Worm (Caenorhabditis elegans) whole organism, early embryonic: ENCODE results near the gene ttc-39B.

Experiments
- aly-1 ChIP-seq: sonication (generic microtip); optimal IDR thresholded peaks from 2 replicates; lab custom pipeline; 2016; ENCODE audit warnings: missing genetic modification characterization, missing compliant biosample characterization
- ama-1 ChIP-seq: fragments of 150-350 bp; optimal IDR thresholded peaks from 2 replicates; lab custom pipeline; 2014
- ceh-36 ChIP-seq: sonication (generic microtip); optimal IDR thresholded peaks from 2 replicates; lab custom pipeline; 2016; ENCODE audit warnings: missing genetic modification characterization, inconsistent platforms, missing compliant biosample characterization
- ets-7 ChIP-seq: sonication (generic microtip); optimal IDR thresholded peaks from 2 replicates; lab custom pipeline; 2016; ENCODE audit warnings: missing genotype, missing genetic modification characterization, missing compliant biosample characterization
- flt-1 ChIP-seq: fragments of 200-800 bp; sonication (Bioruptor generic); IDR thresholded peaks from 2 replicates; pipeline ENCODE4 v1.3.6; 2022; ENCODE audit warnings: missing genetic modification characterization, missing compliant biosample characterization
- hmbx-1 ChIP-seq: sonication (generic microtip); optimal IDR thresholded peaks from 2 replicates; lab custom pipeline; 2016; ENCODE audit warnings: mild to moderate bottlenecking, missing genetic modification characterization, missing compliant biosample characterization
- hmg-4 ChIP-seq: fragments of 200-800 bp; sonication (Bioruptor generic); optimal IDR thresholded peaks from 2 replicates; lab custom pipeline; 2018; ENCODE audit warnings: mild to moderate bottlenecking, missing genetic modification characterization, missing compliant biosample characterization
- scrt-1 ChIP-seq: fragments of 200-800 bp; sonication (Bioruptor generic); IDR thresholded peaks from 2 replicates; pipeline ENCODE4 v1.3.6; 2022; ENCODE audit warnings: missing genetic modification characterization, missing compliant biosample characterization
- tbx-37 ChIP-seq: fragments of 200-800 bp; sonication (Bioruptor generic); conservative IDR thresholded peaks from 2 replicates; pipeline ENCODE4 v1.3.6; 2022; ENCODE audit warnings: missing genetic modification reagents, missing genetic modification characterization, missing compliant biosample characterization
- tra-4 ChIP-seq: sonication (generic microtip); optimal IDR thresholded peaks from 2 replicates; lab custom pipeline; 2017; ENCODE audit warnings: missing genetic modification characterization, missing compliant biosample characterization

- TF ChIP-seq flt-1 (GFP tag; lab: Robert Waterston, UW) (no peak), hmbx-1 (no peak), aly-1 (tag; lab: Kevin White, UChicago) (no peak), ama-1 (lab: Kevin White, UChicago) (no peak), tbx-37 (GFP tag; lab: Robert Waterston, UW) (no peak), ets-7 (no peak), ceh-36 (no peak), tra-4 (no peak), hmg-4 (no peak), scrt-1 (GFP tag; lab: Robert Waterston, UW) (no peak)
Measured at ce11 chrII:6341076-6341475, 7.3 kb upstream of the ttc-39B start.
